Fruit fly (Drosophila melanogaster) whole organism, adult: ENCODE data around the gene CG7126.

Experiments used
- CG12768 ChIP-seq: fragments of 200-800 bp; sonication (Bioruptor generic); optimal IDR thresholded peaks from 2 replicates; lab custom pipeline; 2017; ENCODE audit warnings: missing biosample characterization, missing genetic modification characterization, mild to moderate bottlenecking, moderate library complexity, missing genetic modification reagents
- CG14711 ChIP-seq: fragments of 200-800 bp; sonication (Bioruptor generic); optimal IDR thresholded peaks from 2 replicates; lab custom pipeline; 2018; ENCODE audit warnings: missing biosample characterization, mild to moderate bottlenecking, missing genetic modification characterization, moderate library complexity
- CG33017 ChIP-seq: fragments of 200-800 bp; sonication (Bioruptor generic); optimal IDR thresholded peaks from 2 replicates; lab custom pipeline; 2018; ENCODE audit warnings: missing biosample characterization, mild to moderate bottlenecking, missing genetic modification characterization, moderate library complexity
- CG5204 ChIP-seq: fragments of 200-800 bp; sonication (Bioruptor generic); optimal IDR thresholded peaks from 2 replicates; lab custom pipeline; 2016; ENCODE audit warnings: missing biosample characterization, missing genetic modification characterization
- CG7101 ChIP-seq: fragments of 200-800 bp; sonication (Bioruptor generic); optimal IDR thresholded peaks from 2 replicates; lab custom pipeline; 2018; ENCODE audit warnings: missing biosample characterization, mild to moderate bottlenecking, missing genetic modification characterization, moderate library complexity
- Crg-1 ChIP-seq: fragments of 200-800 bp; sonication (Bioruptor generic); optimal IDR thresholded peaks from 2 replicates; lab custom pipeline; 2016; ENCODE audit warnings: missing biosample characterization, missing genetic modification characterization
- Hr96 ChIP-seq: fragments of 200-800 bp; sonication (Bioruptor generic); optimal IDR thresholded peaks from 2 replicates; lab custom pipeline; 2016; ENCODE audit warnings: missing biosample characterization, missing genetic modification characterization
- Mnt ChIP-seq: fragments of 200-800 bp; sonication (Bioruptor generic); optimal IDR thresholded peaks from 2 replicates; lab custom pipeline; 2016; ENCODE audit warnings: missing biosample characterization, mild to moderate bottlenecking, missing genetic modification characterization
- cic ChIP-seq: fragments of 200-800 bp; sonication (Bioruptor generic); optimal IDR thresholded peaks from 2 replicates; lab custom pipeline; 2017; ENCODE audit warnings: missing biosample characterization, mild to moderate bottlenecking, missing genetic modification characterization, moderate library complexity
- cnc ChIP-seq, 2 experiments: fragments of >200 bp; optimal IDR thresholded peaks; 2 replicates each; lab custom pipeline; 2017
- kay ChIP-seq: fragments of 200-800 bp; sonication (Bioruptor generic); peaks from one replicate; lab custom pipeline; 2016; ENCODE audit warnings: missing biosample characterization, missing genetic modification characterization, borderline replicate concordance
- toe ChIP-seq: fragments of 200-800 bp; sonication (Bioruptor generic); optimal IDR thresholded peaks from 2 replicates; lab custom pipeline; 2016; ENCODE audit warnings: missing biosample characterization, missing genetic modification characterization

- TF ChIP-seq CG7101 (tag; lab: Kevin White, UChicago) (no peak), CG5204 (GFP tag; lab: Kevin White, UChicago) (no peak), cic (no peak), Hr96 (GFP tag; lab: Kevin White, UChicago) (no peak), toe (GFP tag; lab: Kevin White, UChicago) (no peak), CG33017 (no peak), kay (GFP tag; lab: Kevin White, UChicago) (no peak), CG12768 (GFP tag; lab: Kevin White, UChicago) (no peak), Mnt (GFP tag; lab: Kevin White, UChicago) (no peak), Crg-1 (GFP tag; lab: Kevin White, UChicago) (no peak), cnc (optimal IDR thresholded peaks at IDR 0.05; lab: Kevin White, UChicago) (no peak), CG14711 (tag; lab: Kevin White, UChicago) (no peak)
Measured at dm6 chr3R:18261602-18262001, 41.0 kb downstream of the CG7126 start.
